Worm (Caenorhabditis elegans): Measurements from ENCODE around the gene clk-1.

ce11 chrIII:5321661-5322060 is 44.0 kb downstream of the clk-1 start, which contains the start of gene F52C9.3:
- no peak for TF ChIP-seq unc-55 (GFP tag; optimal IDR thresholded peaks at IDR 0.05)
- no peak for TF ChIP-seq fkh-10 (GFP tag; optimal IDR thresholded peaks at IDR 0.05)
- TF ChIP-seq ceh-48 (tag; optimal IDR thresholded peaks at IDR 0.05): no peak
- TF ChIP-seq ceh-9 (tag; optimal IDR thresholded peaks at IDR 0.05): no peak
- TF ChIP-seq pros-1 (tag; optimal IDR thresholded peaks at IDR 0.05): no peak
- TF ChIP-seq F13H6.1 (tag; optimal IDR thresholded peaks at IDR 0.05): no peak
